Worm (Caenorhabditis elegans) whole organism, L4/young adult: ENCODE results near the gene T24A6.16.

ENCODE experiments used
- W03F9.2 ChIP-seq: fragments of 150-350 bp; optimal IDR thresholded peaks from 2 replicates; lab custom pipeline; 2014; ENCODE audit warnings: missing biosample characterization, missing genetic modification characterization
- him-1 ChIP-seq: sonication (generic microtip); optimal IDR thresholded peaks from 2 replicates; lab custom pipeline; 2016; ENCODE audit warnings: missing genotype, missing genetic modification reagents, missing genetic modification characterization, missing compliant biosample characterization

ce11 chrV:3586014-3586689, 23.4 kb upstream of the T24A6.16 start, which contains the start of the genes rpl-11.1 and T22F3.2:
- no peak for TF ChIP-seq him-1 (tag; lab: Kevin White, UChicago)
- TF ChIP-seq W03F9.2 (tag; lab: Kevin White, UChicago), result no peak
